Worm (Caenorhabditis elegans) whole organism, L4/young adult: Measurements from ENCODE around the gene srg-8.

Experiments
- W03F9.2 ChIP-seq: fragments of 150-350 bp; optimal IDR thresholded peaks from 2 replicates; lab custom pipeline; 2014; ENCODE audit warnings: missing biosample characterization, missing genetic modification characterization
- dao-5 ChIP-seq: sonication (generic microtip); optimal IDR thresholded peaks from 2 replicates; lab custom pipeline; 2016; ENCODE audit warnings: missing genotype, missing genetic modification characterization, moderate library complexity, missing compliant biosample characterization
- him-1 ChIP-seq: sonication (generic microtip); optimal IDR thresholded peaks from 2 replicates; lab custom pipeline; 2016; ENCODE audit warnings: missing genotype, missing genetic modification reagents, missing genetic modification characterization, missing compliant biosample characterization

The srg-8 gene

ce11 chrIII:6236649-6237048, 18.0 kb downstream of the srg-8 start, which contains the start of gene T12A2.21:
Gene T12A2.21, minus strand, starts transcription at chrIII:6236749.
- TF ChIP-seq W03F9.2 (tag; lab: Kevin White, UChicago): no peak
- no peak for TF ChIP-seq him-1 (tag; lab: Kevin White, UChicago)
- TF ChIP-seq dao-5 (tag; lab: Kevin White, UChicago): no peak

ce11 chrIII:6231880-6232279, 22.8 kb downstream of the srg-8 start:
- TF ChIP-seq W03F9.2 (tag; lab: Kevin White, UChicago): no peak
- TF ChIP-seq dao-5 (tag; lab: Kevin White, UChicago): no peak
- no peak for TF ChIP-seq him-1 (tag; lab: Kevin White, UChicago)

ce11 chrIII:6230870-6231269, 23.8 kb downstream of the srg-8 start, which contains the start of gene esyt-2:
Gene esyt-2, minus strand, starts transcription at chrIII:6230970.
- TF ChIP-seq W03F9.2 (tag; lab: Kevin White, UChicago): no peak
- no peak for TF ChIP-seq him-1 (tag; lab: Kevin White, UChicago)
- TF ChIP-seq dao-5 (tag; lab: Kevin White, UChicago): no peak

ce11 chrIII:6221403-6221802, 33.2 kb downstream of the srg-8 start:
- TF ChIP-seq dao-5 (tag; lab: Kevin White, UChicago): no peak
- no peak for TF ChIP-seq W03F9.2 (tag; lab: Kevin White, UChicago)
- no peak for TF ChIP-seq him-1 (tag; lab: Kevin White, UChicago)

- TF ChIP-seq him-1 (tag; lab: Kevin White, UChicago): no peak
- no peak for TF ChIP-seq dao-5 (tag; lab: Kevin White, UChicago)
- TF ChIP-seq W03F9.2 (tag; lab: Kevin White, UChicago): no peak
Measured at ce11 chrIII:6216833-6217466, 37.7 kb downstream of the srg-8 start, which contains the start of gene hot-4. Gene hot-4, plus strand, starts transcription at chrIII:6217416.

- TF ChIP-seq W03F9.2 (tag; lab: Kevin White, UChicago): no peak
- no peak for TF ChIP-seq him-1 (tag; lab: Kevin White, UChicago)
- no peak for TF ChIP-seq dao-5 (tag; lab: Kevin White, UChicago)
Measured at ce11 chrIII:6215943-6216342, 38.7 kb downstream of the srg-8 start.

- TF ChIP-seq W03F9.2 (tag; lab: Kevin White, UChicago) (no peak), him-1 (tag; lab: Kevin White, UChicago) (no peak), dao-5 (tag; lab: Kevin White, UChicago) (no peak)
Measured at ce11 chrIII:6215476-6215875, 39.2 kb downstream of the srg-8 start, which contains the start of gene C23G10.11. Gene C23G10.11, minus strand, starts transcription at chrIII:6215576.

- TF ChIP-seq dao-5 (tag; lab: Kevin White, UChicago): no peak
- TF ChIP-seq W03F9.2 (tag; lab: Kevin White, UChicago): no peak
- TF ChIP-seq him-1 (tag; lab: Kevin White, UChicago): no peak
Measured at ce11 chrIII:6213915-6214314, 40.7 kb downstream of the srg-8 start, which contains the start of gene C23G10.10. Gene C23G10.10, minus strand, starts transcription at chrIII:6214015.

- TF ChIP-seq W03F9.2 (tag; lab: Kevin White, UChicago) (no peak), dao-5 (tag; lab: Kevin White, UChicago) (no peak), him-1 (tag; lab: Kevin White, UChicago) (no peak)
Measured at ce11 chrIII:6210215-6210822, 44.3 kb downstream of the srg-8 start.

- TF ChIP-seq him-1 (tag; lab: Kevin White, UChicago) (no peak), W03F9.2 (tag; lab: Kevin White, UChicago) (no peak), dao-5 (tag; lab: Kevin White, UChicago) (no peak)
Measured at ce11 chrIII:6208984-6209383, 45.7 kb downstream of the srg-8 start, which contains the start of gene C23G10.1. Gene C23G10.1, plus strand, starts transcription at chrIII:6209284.

- TF ChIP-seq dao-5 (tag; lab: Kevin White, UChicago) (no peak), W03F9.2 (tag; lab: Kevin White, UChicago) (no peak), him-1 (tag; lab: Kevin White, UChicago) (no peak)
Measured at ce11 chrIII:6207881-6208280, 46.8 kb downstream of the srg-8 start, which contains the start of gene C23G10.2. Gene C23G10.2, plus strand, starts transcription at chrIII:6208064.

- TF ChIP-seq dao-5 (tag; lab: Kevin White, UChicago) (no peak), W03F9.2 (tag; lab: Kevin White, UChicago) (no peak), him-1 (tag; lab: Kevin White, UChicago) (no peak)
Measured at ce11 chrIII:6207046-6207445, 47.6 kb downstream of the srg-8 start.

ce11 chrIII:6206161-6206853, 48.3 kb downstream of the srg-8 start, which contains the start of the genes sna-3 and rps-3:
Gene sna-3, minus strand, starts transcription at chrIII:6206211.
Gene rps-3, plus strand, starts transcription at chrIII:6206803.
- TF ChIP-seq W03F9.2 (tag; lab: Kevin White, UChicago) (peak; percentile 90), dao-5 (tag; lab: Kevin White, UChicago) (no peak)
